Worm (Caenorhabditis elegans) whole organism, L4/young adult: ENCODE results near the gene srbc-9.

Experiments
- W03F9.2 ChIP-seq: fragments of 150-350 bp; optimal IDR thresholded peaks from 2 replicates; lab custom pipeline; 2014; ENCODE audit warnings: missing biosample characterization, missing genetic modification characterization
- dao-5 ChIP-seq: sonication (generic microtip); optimal IDR thresholded peaks from 2 replicates; lab custom pipeline; 2016; ENCODE audit warnings: missing genotype, missing genetic modification characterization, moderate library complexity, missing compliant biosample characterization
- him-1 ChIP-seq: sonication (generic microtip); optimal IDR thresholded peaks from 2 replicates; lab custom pipeline; 2016; ENCODE audit warnings: missing genotype, missing genetic modification reagents, missing genetic modification characterization, missing compliant biosample characterization

The srbc-9 gene

ce11 chrV:7506207-7506606 is 16.0 kb upstream of the srbc-9 start:
- TF ChIP-seq dao-5 (tag; lab: Kevin White, UChicago) (no peak), him-1 (tag; lab: Kevin White, UChicago) (no peak), W03F9.2 (no peak)

ce11 chrV:7504271-7504670 is 14.0 kb upstream of the srbc-9 start, which contains the start of gene srh-229:
Gene srh-229 (minus strand): TSS chrV:7504371.
- TF ChIP-seq him-1 (tag; lab: Kevin White, UChicago): no peak

- no peak for TF ChIP-seq W03F9.2
- no peak for TF ChIP-seq him-1 (tag; lab: Kevin White, UChicago)
- TF ChIP-seq dao-5 (tag; lab: Kevin White, UChicago): no peak
Observed at ce11 chrV:7501194-7501593, 11.0 kb upstream of the srbc-9 start.

- TF ChIP-seq him-1 (tag; lab: Kevin White, UChicago) (no peak), dao-5 (tag; lab: Kevin White, UChicago) (no peak), W03F9.2 (no peak)
Observed at ce11 chrV:7497440-7497839, 7.2 kb upstream of the srbc-9 start, which contains the start of gene srh-79. Gene srh-79 (plus strand): TSS chrV:7497740.

- TF ChIP-seq him-1 (tag; lab: Kevin White, UChicago): no peak
- TF ChIP-seq W03F9.2: no peak
- no peak for TF ChIP-seq dao-5 (tag; lab: Kevin White, UChicago)
Observed at ce11 chrV:7495189-7495588, 4.9 kb upstream of the srbc-9 start, which contains the start of gene srbc-11. Gene srbc-11 (minus strand): TSS chrV:7495289.

ce11 chrV:7492924-7493323 is 2.7 kb upstream of the srbc-9 start, which contains the start of gene srbc-10:
Gene srbc-10 (minus strand): TSS chrV:7493024.
- TF ChIP-seq dao-5 (tag; lab: Kevin White, UChicago) (no peak), W03F9.2 (no peak), him-1 (tag; lab: Kevin White, UChicago) (no peak)

ce11 chrV:7487518-7487917 is 2.7 kb downstream of the srbc-9 start, which contains the start of gene srbc-7:
Gene srbc-7 (minus strand): TSS chrV:7487618.
- TF ChIP-seq him-1 (tag; lab: Kevin White, UChicago) (no peak), dao-5 (tag; lab: Kevin White, UChicago) (no peak), W03F9.2 (no peak)

ce11 chrV:7485000-7485399 is 5.2 kb downstream of the srbc-9 start, which contains the start of gene srbc-8:
Gene srbc-8 (minus strand): TSS chrV:7485100.
- TF ChIP-seq him-1 (tag; lab: Kevin White, UChicago): no peak
- TF ChIP-seq dao-5 (tag; lab: Kevin White, UChicago): no peak
- no peak for TF ChIP-seq W03F9.2

- TF ChIP-seq W03F9.2 (no peak), dao-5 (tag; lab: Kevin White, UChicago) (no peak), him-1 (tag; lab: Kevin White, UChicago) (no peak)
Observed at ce11 chrV:7480949-7481348, 9.3 kb downstream of the srbc-9 start, which contains the start of gene C18B10.6. Gene C18B10.6 (minus strand): TSS chrV:7481049.

- no peak for TF ChIP-seq dao-5 (tag; lab: Kevin White, UChicago)
- TF ChIP-seq W03F9.2: no peak
- no peak for TF ChIP-seq him-1 (tag; lab: Kevin White, UChicago)
Observed at ce11 chrV:7478404-7478803, 11.8 kb downstream of the srbc-9 start, which contains the start of gene str-190. Gene str-190 (minus strand): TSS chrV:7478504.

ce11 chrV:7476766-7477165 is 13.5 kb downstream of the srbc-9 start, which contains the start of gene srh-125:
Gene srh-125 (minus strand): TSS chrV:7476866.
- TF ChIP-seq him-1 (tag; lab: Kevin White, UChicago) (no peak), W03F9.2 (no peak), dao-5 (tag; lab: Kevin White, UChicago) (no peak)

ce11 chrV:7472815-7473214 is 17.4 kb downstream of the srbc-9 start, which contains the start of gene str-28:
Gene str-28 (minus strand): TSS chrV:7472915.
- TF ChIP-seq W03F9.2 (no peak), dao-5 (tag; lab: Kevin White, UChicago) (no peak), him-1 (tag; lab: Kevin White, UChicago) (no peak)

- no peak for TF ChIP-seq W03F9.2
- TF ChIP-seq him-1 (tag; lab: Kevin White, UChicago): no peak
- TF ChIP-seq dao-5 (tag; lab: Kevin White, UChicago): no peak
Observed at ce11 chrV:7465509-7465908, 24.7 kb downstream of the srbc-9 start, which contains the start of gene F25E5.1. Gene F25E5.1 (plus strand): TSS chrV:7465884.

ce11 chrV:7464696-7465095 is 25.5 kb downstream of the srbc-9 start, which contains the start of gene srh-89:
Gene srh-89 (minus strand): TSS chrV:7464796.
- TF ChIP-seq W03F9.2: no peak

- TF ChIP-seq W03F9.2 (no peak), dao-5 (tag; lab: Kevin White, UChicago) (no peak), him-1 (tag; lab: Kevin White, UChicago) (no peak)
Observed at ce11 chrV:7460898-7461297, 29.3 kb downstream of the srbc-9 start, which contains the start of gene srh-92. Gene srh-92 (minus strand): TSS chrV:7460998.
